Worm (Caenorhabditis elegans) whole organism, young adult: Measurements from ENCODE around the gene tut-1.

Experiments
- ZK185.1 ChIP-seq: sonication (generic microtip); optimal IDR thresholded peaks from 2 replicates; lab custom pipeline; 2016; ENCODE audit warnings: mild to moderate bottlenecking, missing genetic modification characterization, missing compliant biosample characterization; ENCODE audit not compliant: poor library complexity, severe bottlenecking
- let-526 ChIP-seq: fragments of 200-800 bp; sonication (Bioruptor generic); IDR thresholded peaks from 2 replicates; pipeline ENCODE4 v1.3.6; 2022; ENCODE audit warnings: missing genetic modification reagents, missing genetic modification characterization, missing compliant biosample characterization
- pha-4 ChIP-seq: fragments of 150-350 bp; sonication (generic microtip); optimal IDR thresholded peaks from 2 replicates; lab custom pipeline; 2014; ENCODE audit warnings: missing biosample characterization, missing genetic modification reagents, missing genetic modification characterization

DNA sequence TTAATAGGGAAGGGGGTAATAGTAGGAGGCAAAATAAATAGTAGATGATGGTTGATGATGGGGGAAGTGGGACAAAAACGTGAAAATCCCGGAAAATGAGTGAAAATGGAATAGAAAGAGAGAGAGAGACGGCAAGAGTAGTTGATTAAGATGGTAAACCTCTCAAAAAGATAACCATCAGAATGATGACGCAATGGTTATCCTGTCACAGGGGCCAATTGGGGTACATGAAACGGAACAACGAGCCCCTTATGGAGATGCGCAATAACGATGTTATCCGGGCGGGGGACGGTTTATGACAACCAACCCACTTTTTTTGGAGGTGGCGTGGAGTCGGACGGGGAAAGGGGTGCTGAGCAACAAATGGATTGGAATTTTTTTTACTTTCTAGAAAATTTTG, 28.3 kb upstream of the tut-1 start:
- TF ChIP-seq let-526 (no peak), pha-4 (tag; lab: Kevin White, UChicago) (no peak), ZK185.1 (no peak)
